Fruit fly (Drosophila melanogaster): Measurements from ENCODE around the gene Oatp33Ea.

Gene Oatp33Ea

dm6 chr2L:12460767-12461739 lies 15.3 kb upstream of the Oatp33Ea start (continued):
- peak; percentile 50 for TF ChIP-seq bcd (GFP tag; optimal IDR thresholded peaks at IDR 0.05)
- peak; percentile 47 for TF ChIP-seq NfI (GFP tag; optimal IDR thresholded peaks at IDR 0.05)
- TF ChIP-seq CG6175 (GFP tag; IDR thresholded peaks at IDR 0.05): 0 out of 3 replicates have a peak, but pooled peaks have one; percentile 46
- no peak for TF ChIP-seq CG5245 (GFP tag; optimal IDR thresholded peaks at IDR 0.05)
- TF ChIP-seq twi (tag; optimal IDR thresholded peaks at IDR 0.05): peak; percentile 72
- TF ChIP-seq CG8924 (tag; optimal IDR thresholded peaks at IDR 0.05): peak; percentile 81
- TF ChIP-seq Doc2 (GFP tag; IDR thresholded peaks at IDR 0.05): no peak
- TF ChIP-seq fu2 (GFP tag; optimal IDR thresholded peaks at IDR 0.05): no peak
- no peak for TF ChIP-seq p53 (GFP tag; optimal IDR thresholded peaks at IDR 0.05)
- no peak for TF ChIP-seq CG32772 (GFP tag; IDR thresholded peaks at IDR 0.05)
- 0 out of 3 replicates have a peak, but pooled peaks have one; percentile 37 for TF ChIP-seq gce (GFP tag; IDR thresholded peaks at IDR 0.05)
- peak; percentile 75 for TF ChIP-seq CG3163 (GFP tag; optimal IDR thresholded peaks at IDR 0.05)
- TF ChIP-seq CG5180 (GFP tag; optimal IDR thresholded peaks at IDR 0.05): peak; percentile 76
- peak; percentile 72; the same call in 1 of the 3 replicates for TF ChIP-seq Dbx (GFP tag; IDR thresholded peaks at IDR 0.05)
- TF ChIP-seq klu (GFP tag; IDR thresholded peaks at IDR 0.05): no peak
- TF ChIP-seq Awh (GFP tag; IDR thresholded peaks at IDR 0.05): peak; percentile 80; the same call in 1 of the 2 replicates
- no peak for TF ChIP-seq HLH54F (GFP tag; optimal IDR thresholded peaks at IDR 0.05)
- no peak for TF ChIP-seq CG8089 (GFP tag; optimal IDR thresholded peaks at IDR 0.05)
- no peak for TF ChIP-seq CG9876 (GFP tag; optimal IDR thresholded peaks at IDR 0.05)
- no peak for TF ChIP-seq CG6272 (GFP tag; IDR thresholded peaks at IDR 0.05)
- peak; percentile 49 for TF ChIP-seq tap (tag; optimal IDR thresholded peaks at IDR 0.05)
- TF ChIP-seq CG17912 (GFP tag; optimal IDR thresholded peaks at IDR 0.05): peak; percentile 82
- no peak for TF ChIP-seq Dfd (GFP tag; optimal IDR thresholded peaks at IDR 0.05)
- TF ChIP-seq D19A (tag; optimal IDR thresholded peaks at IDR 0.05): peak; percentile 79
- TF ChIP-seq Hsf (GFP tag; optimal IDR thresholded peaks at IDR 0.05): no peak
- TF ChIP-seq cad (GFP tag; optimal IDR thresholded peaks at IDR 0.05): no peak
- no peak for TF ChIP-seq az2 (GFP tag; optimal IDR thresholded peaks at IDR 0.05)
- peak; percentile 71; the same call in 1 of the 2 replicates for TF ChIP-seq seq (GFP tag; IDR thresholded peaks at IDR 0.05)
- TF ChIP-seq Hr39 (optimal IDR thresholded peaks at IDR 0.05): no peak
- peak; percentile 48; the same call in 1 of the 2 replicates for TF ChIP-seq Bgb (GFP tag; IDR thresholded peaks at IDR 0.05; ENCODE audit: partially characterized antibody)
- TF ChIP-seq CG34376 (GFP tag; optimal IDR thresholded peaks at IDR 0.05): peak; percentile 94
- TF ChIP-seq CG13624 (GFP tag; optimal IDR thresholded peaks at IDR 0.05): peak; percentile 86
- TF ChIP-seq cg (GFP tag; optimal IDR thresholded peaks at IDR 0.05): peak; percentile 17
- TF ChIP-seq MTF-1 (GFP tag; optimal IDR thresholded peaks at IDR 0.05; ENCODE audit: borderline replicate concordance): peak; percentile 69
- no peak for TF ChIP-seq CG2129 (GFP tag; IDR thresholded peaks at IDR 0.05; ENCODE audit: partially characterized antibody)
- TF ChIP-seq CG30020 (tag; optimal IDR thresholded peaks at IDR 0.05): peak; percentile 13
- TF ChIP-seq onecut (GFP tag; IDR thresholded peaks at IDR 0.05): peak; percentile 55
- TF ChIP-seq CG17186 (GFP tag; optimal IDR thresholded peaks at IDR 0.05): no peak
- peak; percentile 3 to 33 for TF ChIP-seq dpn (GFP tag; optimal IDR thresholded peaks at IDR 0.05)
- peak; percentile 38; the same call in 1 of the 2 replicates for TF ChIP-seq CG1024 (GFP tag; IDR thresholded peaks at IDR 0.05)
- peak; percentile 29; the same call in 1 of the 2 replicates for TF ChIP-seq unc-4 (GFP tag; IDR thresholded peaks at IDR 0.05; ENCODE audit: partially characterized antibody)
- peak; percentile 12 for TF ChIP-seq Oli (tag; optimal IDR thresholded peaks at IDR 0.05)
- TF ChIP-seq gsb-n (tag; optimal IDR thresholded peaks at IDR 0.05): no peak
- TF ChIP-seq pzg (GFP tag; optimal IDR thresholded peaks at IDR 0.05): peak; percentile 3
- peak; percentile 26 for TF ChIP-seq Sox102F (GFP tag; optimal IDR thresholded peaks at IDR 0.05)
- peak; percentile 78 for TF ChIP-seq kah (GFP tag; optimal IDR thresholded peaks at IDR 0.05)
- peak; percentile 25 to 42 for TF ChIP-seq bsh (GFP tag; optimal IDR thresholded peaks at IDR 0.05)
- no peak for TF ChIP-seq HmgD (GFP tag; optimal IDR thresholded peaks at IDR 0.05)
